Worm (Caenorhabditis elegans): Measurements from ENCODE around the gene F13H8.6.

Gene F13H8.6

DNA sequence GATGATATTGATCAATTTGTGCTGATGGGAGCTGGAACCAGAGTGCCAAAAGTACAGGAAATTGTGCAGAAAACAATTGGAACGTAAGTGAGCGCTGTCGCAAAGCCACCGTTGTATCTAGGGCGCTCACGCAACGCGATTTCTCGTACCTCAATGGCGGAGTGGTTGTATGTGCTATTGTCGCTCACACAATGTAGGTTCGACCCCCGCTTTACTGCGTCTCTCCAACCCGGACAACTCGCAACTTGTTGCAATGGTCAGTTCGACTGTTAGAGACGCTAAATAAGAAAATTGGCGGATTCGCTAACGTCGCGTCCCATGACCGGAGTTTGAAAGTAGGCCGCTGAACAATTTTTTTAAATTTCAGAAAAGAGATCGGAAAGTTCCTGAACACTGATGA is 38.3 kb downstream of the F13H8.6 start (continued):
- no peak for TF ChIP-seq ztf-7 (tag; optimal IDR thresholded peaks at IDR 0.05)
- TF ChIP-seq rbr-2 (tag; optimal IDR thresholded peaks at IDR 0.05): peak; percentile 31
- TF ChIP-seq F49E8.2 (tag; optimal IDR thresholded peaks at IDR 0.05; ENCODE audit: borderline replicate concordance): peak; percentile 46
- 0 out of 2 replicates have a peak, but pooled peaks have one; percentile 35 for TF ChIP-seq dmd-9 (GFP tag; IDR thresholded peaks at IDR 0.05)
- 0 out of 2 replicates have a peak, but pooled peaks have one; percentile 25 for TF ChIP-seq ZK337.2 (GFP tag; IDR thresholded peaks at IDR 0.05)
- TF ChIP-seq dpl-1 (GFP tag; optimal IDR thresholded peaks at IDR 0.05): peak; percentile 40
- TF ChIP-seq tra-1 (GFP tag; IDR thresholded peaks at IDR 0.05): 0 out of 2 replicates have a peak, but pooled peaks have one; percentile 45
- no peak for TF ChIP-seq ceh-62 (tag; optimal IDR thresholded peaks at IDR 0.05)
- TF ChIP-seq zag-1 (tag; optimal IDR thresholded peaks at IDR 0.05): no peak
- TF ChIP-seq saeg-2 (GFP tag; IDR thresholded peaks at IDR 0.05): no peak
- no peak for TF ChIP-seq egl-43 (GFP tag; IDR thresholded peaks at IDR 0.05)
- TF ChIP-seq F10B5.3 (tag; optimal IDR thresholded peaks at IDR 0.05): no peak
- TF ChIP-seq ceh-44 (GFP tag; IDR thresholded peaks at IDR 0.05): no peak
- TF ChIP-seq Y5F2A.4 (GFP tag; optimal IDR thresholded peaks at IDR 0.05): peak; percentile 67
- no peak for TF ChIP-seq daf-8 (GFP tag; IDR thresholded peaks at IDR 0.05)
- no peak for TF ChIP-seq madf-9 (GFP tag; conservative IDR thresholded peaks at IDR 0.05)
- peak; percentile 77 for TF ChIP-seq snpc-1.2 (GFP tag; IDR thresholded peaks at IDR 0.05)
- no peak for TF ChIP-seq sdz-12 (GFP tag; optimal IDR thresholded peaks at IDR 0.05)
- TF ChIP-seq Y105C5A.15 (GFP tag; IDR thresholded peaks at IDR 0.05): peak; percentile 21; the same call in 1 of the 2 replicates
- no peak for TF ChIP-seq skn-1 (tag; optimal IDR thresholded peaks at IDR 0.05)
- TF ChIP-seq ceh-20 (GFP tag; IDR thresholded peaks at IDR 0.05): 0 out of 2 replicates have a peak, but pooled peaks have one; percentile 30
- TF ChIP-seq lin-38 (GFP tag; IDR thresholded peaks at IDR 0.05): peak; percentile 70
- peak; percentile 10 for TF ChIP-seq nhr-111 (GFP tag; optimal IDR thresholded peaks at IDR 0.05)
- no peak for TF ChIP-seq lin-39 (tag; optimal IDR thresholded peaks at IDR 0.05)

- TF ChIP-seq unc-62 (GFP tag; optimal IDR thresholded peaks at IDR 0.05 in 1 of 2): peak in 1 of 2 experiments; percentile 92
- no peak for TF ChIP-seq unc-62 (tag; optimal IDR thresholded peaks at IDR 0.05)
- no peak for TF ChIP-seq daf-16 (GFP tag; optimal IDR thresholded peaks at IDR 0.05)
- no peak for TF ChIP-seq daf-16 (tag; optimal IDR thresholded peaks at IDR 0.05)
Observed at ce11 chrII:6248029-6248428, 38.7 kb downstream of the F13H8.6 start.

ce11 chrII:6247011-6247410 is 39.8 kb downstream of the F13H8.6 start, which contains the start of gene T24H7.2:
T24H7.2 (plus strand) TSS chrII:6247311.
- TF ChIP-seq mxl-3 (GFP tag; optimal IDR thresholded peaks at IDR 0.05): no peak
- TF ChIP-seq lin-29 (GFP tag; IDR thresholded peaks at IDR 0.05): no peak
- TF ChIP-seq nhr-48 (tag; optimal IDR thresholded peaks at IDR 0.05): no peak
- no peak for TF ChIP-seq skn-1 (tag; optimal IDR thresholded peaks at IDR 0.05)
- no peak for TF ChIP-seq egl-27 (tag; optimal IDR thresholded peaks at IDR 0.05)

DNA sequence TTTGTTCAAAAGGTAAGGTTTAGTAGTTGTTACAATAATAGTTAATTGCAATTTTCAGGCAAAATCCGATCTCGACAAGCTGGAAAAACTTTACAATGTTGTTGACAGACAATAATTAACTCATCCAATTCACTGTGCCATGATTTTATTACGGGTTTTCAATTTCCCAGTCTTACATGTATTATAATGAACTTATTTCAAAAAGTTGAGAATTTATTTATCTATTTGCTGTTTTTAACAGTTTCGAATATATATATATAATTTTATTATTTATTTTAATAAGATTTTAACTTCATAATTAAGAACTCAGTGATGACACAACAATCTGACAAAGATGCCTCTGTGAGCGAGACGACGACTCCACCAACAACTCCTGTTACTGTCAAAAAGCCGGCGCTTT is 40.7 kb downstream of the F13H8.6 start, which contains the start of gene lelo-1:
TSS of gene lelo-1 (plus strand) at position 301 of the 400 bp plus-strand sequence.
- TF ChIP-seq sdz-12 (GFP tag; optimal IDR thresholded peaks at IDR 0.05): no peak
- TF ChIP-seq mxl-2 (GFP tag; conservative IDR thresholded peaks at IDR 0.05): no peak

DNA sequence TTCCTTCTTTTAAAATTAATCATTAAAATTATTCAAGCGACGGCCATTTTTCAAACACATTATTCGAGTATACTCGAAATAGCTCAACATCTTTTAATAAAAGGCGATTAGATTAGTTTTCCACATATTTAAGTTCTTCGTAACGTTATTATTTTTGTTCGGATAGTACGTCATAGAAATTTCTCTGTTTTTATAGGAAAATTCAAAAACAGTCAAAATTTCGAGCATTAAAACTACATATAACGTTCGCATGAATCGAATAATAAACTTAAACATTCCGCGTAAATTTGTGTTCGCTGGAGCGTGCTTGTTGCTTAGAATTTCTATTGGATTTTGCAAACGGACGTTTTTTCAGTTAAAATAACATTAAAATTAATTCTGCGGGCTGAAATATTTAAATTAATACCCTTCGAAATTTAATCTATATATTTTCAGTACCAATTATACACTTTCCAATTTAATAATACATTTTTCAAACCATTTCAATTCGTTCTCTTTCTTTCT is 41.5 kb downstream of the F13H8.6 start, which contains the start of gene blos-4:
TSS of gene blos-4 (plus strand) at position 51 of the 504 bp plus-strand sequence.
- no peak for TF ChIP-seq ceh-62 (tag; optimal IDR thresholded peaks at IDR 0.05)
- peak; percentile 58 for TF ChIP-seq dpl-1 (GFP tag; optimal IDR thresholded peaks at IDR 0.05)
- no peak for TF ChIP-seq ceh-82 (tag; optimal IDR thresholded peaks at IDR 0.05)
- no peak for TF ChIP-seq fos-1 (tag; optimal IDR thresholded peaks at IDR 0.05)
- no peak for TF ChIP-seq nhr-237 (tag; optimal IDR thresholded peaks at IDR 0.05)
- no peak for TF ChIP-seq dmd-9 (GFP tag; IDR thresholded peaks at IDR 0.05)
- TF ChIP-seq lin-39 (tag; optimal IDR thresholded peaks at IDR 0.05): no peak
- TF ChIP-seq tra-1 (GFP tag; IDR thresholded peaks at IDR 0.05): no peak
- TF ChIP-seq madf-9 (GFP tag; conservative IDR thresholded peaks at IDR 0.05): no peak
